Worm (Caenorhabditis elegans) whole organism, L2 larva: ENCODE measurements around the gene oac-50.

Experiments
- C34F6.9 ChIP-seq: fragments of 150-350 bp; optimal IDR thresholded peaks from 2 replicates; lab custom pipeline; 2014; ENCODE audit warnings: missing biosample characterization, missing genetic modification characterization
- ZK546.5 ChIP-seq: sonication (generic microtip); optimal IDR thresholded peaks from 2 replicates; lab custom pipeline; 2017; ENCODE audit warnings: missing biosample characterization, missing genetic modification characterization
- egl-27 ChIP-seq: sonication (generic microtip); optimal IDR thresholded peaks from 3 replicates; lab custom pipeline; 2017; ENCODE audit warnings: missing biosample characterization, missing genetic modification reagents, missing genetic modification characterization
- elt-1 ChIP-seq: fragments of 150-350 bp; optimal IDR thresholded peaks from 2 replicates; lab custom pipeline; 2014; ENCODE audit warnings: missing biosample characterization, missing genetic modification characterization
- fos-1 ChIP-seq: fragments of 150-350 bp; optimal IDR thresholded peaks from 2 replicates; lab custom pipeline; 2014; ENCODE audit warnings: missing biosample characterization, missing genetic modification characterization
- lin-13 ChIP-seq: fragments of 150-350 bp; optimal IDR thresholded peaks from 2 replicates; lab custom pipeline; 2014; ENCODE audit warnings: missing biosample characterization, missing genetic modification reagents, missing genetic modification characterization
- lin-39 ChIP-seq: fragments of 150-350 bp; optimal IDR thresholded peaks from 2 replicates; lab custom pipeline; 2014; ENCODE audit warnings: missing biosample characterization, missing genetic modification reagents, missing genetic modification characterization
- nhr-10 ChIP-seq: sonication (generic microtip); optimal IDR thresholded peaks from 2 replicates; lab custom pipeline; 2017; ENCODE audit warnings: missing biosample characterization, missing genetic modification characterization
- nhr-25 ChIP-seq: fragments of 150-350 bp; sonication (generic microtip); optimal IDR thresholded peaks from 3 replicates; lab custom pipeline; 2014; ENCODE audit warnings: missing biosample characterization, missing genetic modification characterization
- sma-3 ChIP-seq: sonication (generic microtip); optimal IDR thresholded peaks from 2 replicates; lab custom pipeline; 2016; ENCODE audit warnings: missing genetic modification reagents, missing genetic modification characterization, missing compliant biosample characterization
- snpc-4 ChIP-seq: fragments of 150-350 bp; optimal IDR thresholded peaks from 2 replicates; lab custom pipeline; 2014; ENCODE audit warnings: missing biosample characterization, missing genetic modification characterization
- unc-62 ChIP-seq: fragments of 150-350 bp; optimal IDR thresholded peaks from 2 replicates; lab custom pipeline; 2014; ENCODE audit warnings: missing biosample characterization, missing genetic modification reagents, missing genetic modification characterization

ce11 chrV:9059468-9059867, 13.9 kb downstream of the oac-50 start, which contains the start of the genes C25E10.16 and C25E10.13:
- TF ChIP-seq elt-1 (no peak), C34F6.9 (tag; lab: Kevin White, UChicago) (no peak), nhr-25 (no peak), sma-3 (GFP tag; lab: Kevin White, UChicago) (no peak), egl-27 (no peak), lin-13 (no peak), ZK546.5 (tag; lab: Kevin White, UChicago) (no peak), unc-62 (GFP tag; lab: Kevin White, UChicago) (no peak), snpc-4 (tag; lab: Kevin White, UChicago) (no peak), fos-1 (tag; lab: Kevin White, UChicago) (no peak), nhr-10 (no peak), lin-39 (no peak)
